Worm (Caenorhabditis elegans) whole organism, L3 larva: ENCODE data around the gene F31F7.1.

Experiments used
- ama-1 ChIP-seq: fragments of 150-350 bp; optimal IDR thresholded peaks from 2 replicates; lab custom pipeline; 2018
- eor-1 ChIP-seq, 2 experiments: fragments of 150-350 bp; optimal IDR thresholded peaks; 2 replicates each; lab custom pipeline; 2014 to 2018; ENCODE audit warnings: missing biosample characterization in 2 of 2, missing genetic modification characterization in 2 of 2
- fos-1 ChIP-seq: fragments of 150-350 bp; optimal IDR thresholded peaks from 2 replicates; lab custom pipeline; 2014; ENCODE audit warnings: missing biosample characterization, missing genetic modification characterization
- nfya-1 ChIP-seq: sonication (generic microtip); optimal IDR thresholded peaks from 2 replicates; lab custom pipeline; 2017; ENCODE audit warnings: missing genetic modification characterization, mild to moderate bottlenecking, missing compliant biosample characterization, antibody characterized with exemption, moderate library complexity; ENCODE audit not compliant: insufficient read depth
- nhr-12 ChIP-seq: fragments of 150-350 bp; optimal IDR thresholded peaks from 2 replicates; lab custom pipeline; 2014; ENCODE audit warnings: missing biosample characterization, missing genetic modification characterization
- nhr-237 ChIP-seq: fragments of 150-350 bp; optimal IDR thresholded peaks from 2 replicates; lab custom pipeline; 2014; ENCODE audit warnings: missing biosample characterization, missing genetic modification characterization
- pha-4 ChIP-seq: fragments of 150-350 bp; optimal IDR thresholded peaks from 2 replicates; lab custom pipeline; 2014; ENCODE audit warnings: missing biosample characterization, missing genetic modification reagents, missing genetic modification characterization
- pqm-1 ChIP-seq: fragments of 150-350 bp; optimal IDR thresholded peaks from 2 replicates; lab custom pipeline; 2017; ENCODE audit warnings: missing biosample characterization, missing genetic modification characterization, inconsistent platforms
- skn-1 ChIP-seq: fragments of 150-350 bp; optimal IDR thresholded peaks from 2 replicates; lab custom pipeline; 2014; ENCODE audit warnings: missing biosample characterization, missing genetic modification characterization
- snpc-4 ChIP-seq: fragments of 150-350 bp; optimal IDR thresholded peaks from 2 replicates; lab custom pipeline; 2014; ENCODE audit warnings: missing biosample characterization, missing genetic modification characterization
- zag-1 ChIP-seq: fragments of 150-350 bp; optimal IDR thresholded peaks from 2 replicates; lab custom pipeline; 2014; ENCODE audit warnings: missing biosample characterization, missing genetic modification characterization

DNA sequence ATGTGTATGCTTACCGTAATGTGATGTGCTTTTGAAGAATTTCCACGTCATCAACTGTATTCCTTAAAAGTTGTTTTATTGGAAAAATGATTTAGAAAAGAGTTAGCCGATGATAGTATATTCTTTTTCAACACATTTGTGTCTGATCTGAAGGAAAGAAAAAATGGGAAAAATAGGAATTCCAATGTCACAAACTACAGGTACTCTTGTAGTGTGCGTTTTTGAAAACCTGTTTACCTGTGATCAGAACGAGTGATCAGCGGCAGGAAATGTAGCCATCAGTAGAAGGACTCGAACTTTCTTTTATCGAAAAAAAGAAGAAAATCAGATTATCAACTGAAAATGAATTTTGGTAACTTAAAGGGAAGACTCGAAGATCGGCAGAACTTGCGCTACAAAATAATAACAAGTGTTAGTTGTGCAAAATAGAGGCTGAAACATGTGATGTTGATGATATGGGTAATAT, 45.5 kb downstream of the F31F7.1 start, which contains the start of gene T28C12.15:
- TF ChIP-seq pqm-1 (no peak), nfya-1 (tag; lab: Kevin White, UChicago) (no peak), pha-4 (tag; lab: Kevin White, UChicago) (no peak), eor-1 (tag; optimal IDR thresholded peaks at IDR 0.05; lab: Kevin White, UChicago) (no peak), ama-1 (lab: Kevin White, UChicago) (no peak), nhr-12 (no peak), fos-1 (no peak), skn-1 (tag; lab: Kevin White, UChicago) (no peak), snpc-4 (no peak), nhr-237 (tag; lab: Kevin White, UChicago) (no peak), zag-1 (tag; lab: Kevin White, UChicago) (no peak)
